Worm (Caenorhabditis elegans): ENCODE data around the gene spc-1.
A peak's percentile ranks its signal among the peaks of the same experiment; 100 is the strongest.

spc-1 gene

DNA sequence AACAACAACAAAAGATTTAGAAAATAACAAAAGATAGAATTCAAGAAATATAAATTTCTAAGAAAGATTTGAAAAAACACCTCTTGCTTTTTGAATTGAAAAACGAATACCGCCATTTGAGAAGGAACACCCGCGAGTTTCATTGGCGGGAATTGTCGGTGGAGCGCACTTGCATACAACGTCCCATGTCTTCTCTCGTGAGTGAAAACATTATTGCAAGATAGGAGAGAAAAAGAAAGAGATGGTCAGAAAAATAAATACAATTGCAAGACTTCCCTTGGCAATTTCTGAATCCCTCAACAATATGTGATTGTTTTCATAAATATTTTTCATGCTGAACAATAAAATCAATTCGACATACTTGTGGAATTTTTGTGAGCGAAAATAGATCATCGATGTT is 20.7 kb downstream of the spc-1 start, which contains the start of gene K10B3.5:
Gene K10B3.5, minus strand, starts transcription at position 343 of the 400 bp plus-strand sequence.
- no peak for TF ChIP-seq rpc-1 (optimal IDR thresholded peaks at IDR 0.05)
- TF ChIP-seq rpc-1 (tag; optimal IDR thresholded peaks at IDR 0.05), result no peak
- TF ChIP-seq lin-40 (tag; optimal IDR thresholded peaks at IDR 0.05), result peak; percentile 48
- TF ChIP-seq nhr-80 (tag; optimal IDR thresholded peaks at IDR 0.05), result peak; percentile 46
- no peak for TF ChIP-seq cebp-1 (GFP tag; IDR thresholded peaks at IDR 0.05)
- peak; percentile 59 for TF ChIP-seq cebp-1 (tag; optimal IDR thresholded peaks at IDR 0.05)
- TF ChIP-seq K12H6.12 (tag; optimal IDR thresholded peaks at IDR 0.05), result peak; percentile 21
- peak; percentile 61 for TF ChIP-seq attf-5 (GFP tag; optimal IDR thresholded peaks at IDR 0.05)
- peak in 2 of 3 experiments; percentile 6 to 50 for TF ChIP-seq lin-35 (GFP tag; optimal IDR thresholded peaks at IDR 0.05)
- peak; percentile 15; the same call in 1 of the 2 replicates for TF ChIP-seq madf-6 (GFP tag; IDR thresholded peaks at IDR 0.05)
- peak; percentile 28 for TF ChIP-seq ztf-18 (tag; optimal IDR thresholded peaks at IDR 0.05)
- no peak for TF ChIP-seq T07F8.4 (tag; optimal IDR thresholded peaks at IDR 0.05)
- TF ChIP-seq nhr-90 (tag; optimal IDR thresholded peaks at IDR 0.05), result no peak
- peak; percentile 93 for TF ChIP-seq mcd-1 (GFP tag; IDR thresholded peaks at IDR 0.05)
- no peak for TF ChIP-seq pbrm-1 (GFP tag; IDR thresholded peaks at IDR 0.05)
- peak; percentile 9 for TF ChIP-seq ztf-26 (tag; optimal IDR thresholded peaks at IDR 0.05)
- peak; percentile 51 for TF ChIP-seq dpl-1 (GFP tag; optimal IDR thresholded peaks at IDR 0.05)
- peak; percentile 59 for TF ChIP-seq efl-1 (GFP tag; optimal IDR thresholded peaks at IDR 0.05)
- no peak for TF ChIP-seq ceh-79 (tag; optimal IDR thresholded peaks at IDR 0.05)
- peak; percentile 78 for TF ChIP-seq F23B12.7 (tag; optimal IDR thresholded peaks at IDR 0.05; ENCODE audit: insufficient read depth)
- 0 out of 2 replicates have a peak, but pooled peaks have one; percentile 27 for TF ChIP-seq K11D2.4 (GFP tag; IDR thresholded peaks at IDR 0.05)
- no peak for TF ChIP-seq snpc-4 (GFP tag; optimal IDR thresholded peaks at IDR 0.05)
- peak in 1 of 4 experiments; percentile 14 for TF ChIP-seq snpc-4 (tag; optimal IDR thresholded peaks at IDR 0.05)
- no peak for TF ChIP-seq nhr-120 (GFP tag; IDR thresholded peaks at IDR 0.05)
- peak; percentile 57; the same call in 1 of the 2 replicates for TF ChIP-seq hmg-1.2 (GFP tag; IDR thresholded peaks at IDR 0.05)
- TF ChIP-seq pha-4 (tag; optimal IDR thresholded peaks at IDR 0.05), result peak; percentile 44
- no peak for TF ChIP-seq die-1 (tag; optimal IDR thresholded peaks at IDR 0.05)

DNA sequence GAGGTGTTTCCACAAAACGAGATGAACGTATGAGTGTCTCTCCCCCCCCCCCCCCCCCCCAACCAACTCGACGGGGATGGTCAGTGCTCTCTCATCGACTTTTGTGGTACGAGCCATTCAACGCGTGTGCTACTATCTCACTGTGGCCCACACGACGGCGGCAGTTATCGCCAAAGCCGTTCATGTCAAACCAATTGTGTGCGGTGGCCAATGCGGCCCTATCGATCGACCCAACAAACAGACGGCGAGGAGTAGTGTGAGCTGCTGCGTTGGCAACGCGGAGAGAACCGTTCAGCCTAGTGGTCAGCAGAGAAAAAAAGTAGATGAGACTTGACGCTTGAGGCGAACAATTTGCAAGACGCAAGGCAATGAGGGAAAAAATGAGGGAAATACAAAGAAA is 24.1 kb downstream of the spc-1 start:
- TF ChIP-seq cebp-1 (GFP tag; IDR thresholded peaks at IDR 0.05), result no peak
- TF ChIP-seq cebp-1 (tag; optimal IDR thresholded peaks at IDR 0.05), result peak; percentile 12
- TF ChIP-seq hmg-1.2 (GFP tag; IDR thresholded peaks at IDR 0.05), result peak; percentile 8; the same call in 1 of the 2 replicates
- no peak for TF ChIP-seq ceh-91 (GFP tag; IDR thresholded peaks at IDR 0.05)
- TF ChIP-seq bed-2 (GFP tag; IDR thresholded peaks at IDR 0.05), result no peak
- no peak for TF ChIP-seq aptf-3 (GFP tag; IDR thresholded peaks at IDR 0.05)
- no peak for TF ChIP-seq T26A5.8 (tag; optimal IDR thresholded peaks at IDR 0.05)
- peak; percentile 29 for TF ChIP-seq nhr-80 (tag; optimal IDR thresholded peaks at IDR 0.05)
- peak; percentile 58 for TF ChIP-seq dox-1 (GFP tag; IDR thresholded peaks at IDR 0.05)
- TF ChIP-seq let-607 (tag; optimal IDR thresholded peaks at IDR 0.05), result peak; percentile 33 to 39
- peak; percentile 33; the same call in 1 of the 2 replicates for TF ChIP-seq B0336.3 (GFP tag; IDR thresholded peaks at IDR 0.05)
- no peak for TF ChIP-seq F55B11.4 (tag; optimal IDR thresholded peaks at IDR 0.05; ENCODE audit: borderline replicate concordance, insufficient read depth)
- TF ChIP-seq ceh-100 (GFP tag; IDR thresholded peaks at IDR 0.05), result no peak
- peak; percentile 32 for TF ChIP-seq ceh-27 (GFP tag; optimal IDR thresholded peaks at IDR 0.05)
- TF ChIP-seq zfh-2 (GFP tag; conservative IDR thresholded peaks at IDR 0.05), result peak; percentile 84
- TF ChIP-seq mcd-1 (GFP tag; IDR thresholded peaks at IDR 0.05), result peak; percentile 52; the same call in 1 of the 2 replicates
- peak; percentile 51; the same call in 1 of the 2 replicates for TF ChIP-seq nfyb-1 (GFP tag; IDR thresholded peaks at IDR 0.05)

Measured in whole organism, young adult.